Worm (Caenorhabditis elegans): ENCODE data around the gene F54G2.1.
A peak's percentile ranks its signal among the peaks of the same experiment; 100 is the strongest.

The F54G2.1 gene

DNA sequence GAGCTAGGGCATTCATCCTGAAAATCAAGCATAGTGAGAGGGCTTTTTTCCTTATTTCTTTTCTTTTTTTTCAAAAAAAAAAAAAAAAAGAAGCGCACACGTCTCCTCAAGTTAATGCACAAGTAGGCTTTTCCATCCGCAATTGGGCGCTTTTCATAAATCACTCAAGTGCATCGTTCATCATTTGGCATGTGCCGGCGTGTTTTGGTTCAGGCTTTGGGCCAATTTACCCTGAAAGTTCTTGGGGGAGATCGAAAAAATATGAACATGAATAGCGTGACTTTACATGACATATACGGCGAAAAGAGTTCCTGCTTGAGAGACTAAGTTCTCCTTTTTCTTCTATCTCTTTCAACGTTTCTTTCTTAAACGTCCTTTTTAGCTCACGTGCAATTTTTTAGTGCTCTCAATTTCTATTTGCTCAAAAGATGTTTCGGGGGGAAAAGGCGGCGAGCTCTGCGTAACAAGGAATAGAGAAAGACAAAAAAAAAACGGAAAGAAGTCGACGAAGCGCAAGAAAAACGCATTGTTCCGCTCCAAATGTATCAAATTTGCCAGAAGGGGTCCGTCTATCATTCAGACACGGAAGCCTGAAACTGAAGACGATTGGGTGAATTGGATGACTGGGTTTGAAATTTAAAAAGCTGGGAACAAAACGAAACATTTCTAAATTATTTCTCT is 63.0 kb downstream of the F54G2.1 start:
- no peak for TF ChIP-seq mml-1 (tag; optimal IDR thresholded peaks at IDR 0.05)
- no peak for TF ChIP-seq ceh-16 (tag; optimal IDR thresholded peaks at IDR 0.05)
- no peak for TF ChIP-seq egl-5 (tag; optimal IDR thresholded peaks at IDR 0.05)
- TF ChIP-seq aly-2 (tag; optimal IDR thresholded peaks at IDR 0.05): no peak
- TF ChIP-seq hmg-11 (tag; optimal IDR thresholded peaks at IDR 0.05): no peak
- no peak for TF ChIP-seq elt-3 (tag; optimal IDR thresholded peaks at IDR 0.05)
- no peak for TF ChIP-seq lsy-12 (tag; optimal IDR thresholded peaks at IDR 0.05)
- TF ChIP-seq nhr-23 (tag; optimal IDR thresholded peaks at IDR 0.05): no peak
- TF ChIP-seq unc-62 (GFP tag; optimal IDR thresholded peaks at IDR 0.05): no peak
- no peak for TF ChIP-seq R02D3.7 (tag; optimal IDR thresholded peaks at IDR 0.05)
- no peak for TF ChIP-seq ceh-9 (tag; optimal IDR thresholded peaks at IDR 0.05)
- no peak for TF ChIP-seq nhr-43 (tag; optimal IDR thresholded peaks at IDR 0.05; ENCODE audit: poor library complexity, severe bottlenecking)
- TF ChIP-seq nhr-28 (tag; optimal IDR thresholded peaks at IDR 0.05): no peak
- TF ChIP-seq nhr-237 (tag; optimal IDR thresholded peaks at IDR 0.05): no peak
- TF ChIP-seq ztf-11 (tag; optimal IDR thresholded peaks at IDR 0.05): no peak
- TF ChIP-seq eor-1 (tag; optimal IDR thresholded peaks at IDR 0.05): no peak
- no peak for TF ChIP-seq elt-2 (tag; optimal IDR thresholded peaks at IDR 0.05)
- no peak for TF ChIP-seq nhr-76 (tag; optimal IDR thresholded peaks at IDR 0.05)
- no peak for TF ChIP-seq nhr-11 (tag; optimal IDR thresholded peaks at IDR 0.05)

DNA sequence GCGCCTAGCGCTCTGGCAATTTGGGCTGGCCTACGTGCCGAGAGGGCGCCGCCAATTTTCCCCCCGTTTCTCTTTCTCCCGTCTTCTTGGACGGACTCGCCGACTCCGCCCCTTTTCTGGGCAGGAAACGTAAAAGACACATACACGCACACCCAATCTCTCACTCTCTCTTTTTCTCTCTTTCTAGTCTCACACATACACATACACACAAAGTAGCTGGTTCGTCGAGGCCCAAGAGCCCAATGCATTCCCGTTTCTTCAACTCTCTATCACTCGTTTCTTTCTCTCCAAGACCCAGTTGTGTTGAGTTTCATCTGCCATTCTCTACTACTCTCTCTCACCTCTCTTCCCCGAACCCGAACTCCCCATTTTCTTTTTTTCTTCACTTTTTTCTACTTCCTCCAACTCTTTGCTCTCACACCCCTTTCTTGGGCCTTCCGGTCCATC is 65.3 kb downstream of the F54G2.1 start:
- TF ChIP-seq pqm-1 (tag; optimal IDR thresholded peaks at IDR 0.05): peak; percentile 1
- TF ChIP-seq nhr-11 (tag; optimal IDR thresholded peaks at IDR 0.05): no peak
- TF ChIP-seq nhr-76 (tag; optimal IDR thresholded peaks at IDR 0.05): no peak
- no peak for TF ChIP-seq ceh-28 (tag; optimal IDR thresholded peaks at IDR 0.05)
- TF ChIP-seq elt-3 (tag; optimal IDR thresholded peaks at IDR 0.05): no peak
- peak; percentile 40 for TF ChIP-seq zag-1 (tag; optimal IDR thresholded peaks at IDR 0.05)
- TF ChIP-seq skn-1 (tag; optimal IDR thresholded peaks at IDR 0.05): peak; percentile 5
- TF ChIP-seq ztf-4 (tag; optimal IDR thresholded peaks at IDR 0.05): no peak
- peak; percentile 34 for TF ChIP-seq lsy-12 (tag; optimal IDR thresholded peaks at IDR 0.05)
- TF ChIP-seq nhr-77 (tag; optimal IDR thresholded peaks at IDR 0.05): no peak
- TF ChIP-seq lin-15B (tag; optimal IDR thresholded peaks at IDR 0.05): peak; percentile 15
- TF ChIP-seq unc-62 (GFP tag; optimal IDR thresholded peaks at IDR 0.05): peak; percentile 56
- TF ChIP-seq pha-4 (tag; optimal IDR thresholded peaks at IDR 0.05): no peak
- TF ChIP-seq nhr-43 (tag; optimal IDR thresholded peaks at IDR 0.05; ENCODE audit: poor library complexity, severe bottlenecking): no peak
- TF ChIP-seq lin-39 (tag; optimal IDR thresholded peaks at IDR 0.05): peak; percentile 81
- peak; percentile 82 for TF ChIP-seq hmg-11 (tag; optimal IDR thresholded peaks at IDR 0.05)
- no peak for TF ChIP-seq nhr-23 (tag; optimal IDR thresholded peaks at IDR 0.05)
- TF ChIP-seq daf-12 (tag; optimal IDR thresholded peaks at IDR 0.05): peak; percentile 10
- peak; percentile 83 for TF ChIP-seq nfya-1 (tag; optimal IDR thresholded peaks at IDR 0.05; ENCODE audit: insufficient read depth)
- TF ChIP-seq tbx-2 (tag; optimal IDR thresholded peaks at IDR 0.05): peak; percentile 44
- no peak for TF ChIP-seq jun-1 (tag; optimal IDR thresholded peaks at IDR 0.05)
- TF ChIP-seq fkh-10 (GFP tag; optimal IDR thresholded peaks at IDR 0.05): peak; percentile 54
- TF ChIP-seq nhr-12 (tag; optimal IDR thresholded peaks at IDR 0.05): no peak
- no peak for TF ChIP-seq ceh-82 (tag; optimal IDR thresholded peaks at IDR 0.05)
- no peak for TF ChIP-seq egl-27 (tag; optimal IDR thresholded peaks at IDR 0.05)

DNA sequence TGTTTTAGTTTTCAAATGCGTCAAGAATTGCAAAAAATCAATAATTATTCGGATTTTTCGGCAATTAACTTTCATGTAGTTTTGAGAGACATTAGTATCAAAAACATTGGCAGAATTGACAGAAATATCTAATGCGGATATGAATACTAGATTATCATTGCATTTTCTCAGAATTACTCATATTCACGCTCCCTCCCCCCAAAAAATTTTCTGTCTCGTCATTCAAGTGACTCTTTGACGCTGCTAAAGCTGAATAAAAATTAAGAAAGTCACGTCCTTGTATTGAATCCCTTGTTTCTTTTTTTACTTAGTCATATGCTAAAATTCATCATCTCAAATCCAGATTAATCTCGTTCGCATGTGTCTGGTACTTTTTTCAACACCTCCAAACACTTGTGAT is 67.6 kb downstream of the F54G2.1 start:
- TF ChIP-seq skn-1 (tag; optimal IDR thresholded peaks at IDR 0.05) (peak; percentile 20), nfya-1 (tag; optimal IDR thresholded peaks at IDR 0.05; ENCODE audit: insufficient read depth) (peak; percentile 21), unc-39 (tag; optimal IDR thresholded peaks at IDR 0.05) (no peak)

- TF ChIP-seq nhr-11 (tag; optimal IDR thresholded peaks at IDR 0.05) (no peak), pha-4 (tag; optimal IDR thresholded peaks at IDR 0.05) (no peak)
Measured at ce11 chrX:2595757-2596059, 68.5 kb downstream of the F54G2.1 start.

All from whole organism, L3 larva.